Fruit fly (Drosophila melanogaster) ovary, adult (tissue): ENCODE measurements around the gene ND-B14.5A.
A peak's percentile ranks its signal among the peaks of the same experiment; 100 is the strongest.

Source experiments
- CG17801 ChIP-seq: fragments of 200-800 bp; optimal IDR thresholded peaks from 2 replicates; lab custom pipeline; 2019; ENCODE audit warnings: missing biosample characterization, mild to moderate bottlenecking, missing genetic modification characterization, moderate library complexity; ENCODE audit not compliant: partially characterized antibody

Gene ND-B14.5A

DNA sequence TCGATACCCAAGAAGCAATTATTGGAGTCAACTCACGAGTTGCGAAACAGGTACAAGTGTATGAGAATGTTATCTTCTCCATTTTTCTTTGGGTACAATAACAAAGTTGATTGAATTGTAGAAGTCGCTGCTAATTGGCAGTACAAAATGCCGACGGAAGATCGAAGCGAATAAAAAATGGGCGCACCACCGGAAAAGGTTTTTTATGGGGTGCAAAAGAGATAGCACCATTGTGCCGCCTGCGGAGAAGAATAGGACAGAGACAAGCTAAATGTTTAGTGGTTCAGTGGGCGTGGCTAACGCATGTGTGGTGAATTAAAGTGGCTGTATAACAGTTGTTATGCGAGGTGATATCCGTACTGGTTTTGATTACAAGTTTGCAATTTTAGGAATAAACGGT is 31.8 kb upstream of the ND-B14.5A start:
- TF ChIP-seq CG17801 (GFP tag; lab: Kevin White, UChicago) = no peak

DNA sequence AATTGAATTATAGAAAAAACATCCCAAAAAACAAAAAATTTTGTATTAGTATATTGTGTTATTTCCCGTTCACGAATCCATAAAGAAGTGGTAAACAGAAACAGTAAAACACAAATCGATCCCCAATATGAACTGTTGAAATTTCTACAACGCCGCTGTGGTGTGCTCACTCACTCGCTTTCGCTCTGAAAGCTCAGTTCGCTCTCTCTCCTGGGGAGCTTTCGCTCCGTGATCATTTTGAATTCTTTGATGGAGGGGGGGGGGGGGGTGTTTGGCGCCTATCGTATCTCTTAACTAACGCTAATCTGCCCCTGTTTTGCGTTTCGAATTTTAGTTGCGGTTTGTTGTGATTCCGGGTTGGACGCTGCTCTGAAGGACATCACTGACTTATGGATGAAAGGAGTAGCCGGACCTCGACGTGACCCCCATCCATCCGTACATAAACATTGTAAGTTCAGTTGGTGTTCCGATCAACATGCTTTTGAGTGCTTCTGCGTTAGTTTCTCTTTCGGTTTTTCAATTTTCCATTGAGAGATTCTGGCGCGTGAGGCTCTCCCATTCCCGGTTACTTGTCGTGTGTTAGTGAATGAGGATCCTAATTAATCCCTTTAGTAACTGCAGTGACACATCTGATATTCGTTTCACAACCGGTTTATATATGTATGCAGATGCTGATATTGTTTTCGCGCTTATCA is 31.0 kb upstream of the ND-B14.5A start, which contains the start of gene D2hgdh:
D2hgdh (plus strand) TSS at position 331 of the 695 bp plus-strand sequence.
- peak; percentile 2 for TF ChIP-seq CG17801 (GFP tag; lab: Kevin White, UChicago)

DNA sequence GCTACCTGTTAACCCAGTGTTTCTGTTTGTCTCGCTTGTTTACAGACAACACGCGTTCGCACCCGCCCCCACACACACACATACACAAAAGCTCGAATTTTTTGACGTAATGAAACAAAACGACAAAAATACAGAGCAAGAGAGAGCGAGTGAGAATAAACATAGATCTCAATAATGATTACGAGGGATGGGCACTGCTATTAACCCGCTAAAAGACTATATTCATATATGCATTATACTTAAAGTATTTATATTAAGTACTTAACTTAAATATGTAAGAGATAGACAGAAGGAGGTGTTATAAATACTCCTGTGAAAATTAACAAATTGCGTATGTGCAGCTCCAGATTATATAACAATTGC is 30.5 kb upstream of the ND-B14.5A start:
- peak; percentile 53 for TF ChIP-seq CG17801 (GFP tag; lab: Kevin White, UChicago)

DNA sequence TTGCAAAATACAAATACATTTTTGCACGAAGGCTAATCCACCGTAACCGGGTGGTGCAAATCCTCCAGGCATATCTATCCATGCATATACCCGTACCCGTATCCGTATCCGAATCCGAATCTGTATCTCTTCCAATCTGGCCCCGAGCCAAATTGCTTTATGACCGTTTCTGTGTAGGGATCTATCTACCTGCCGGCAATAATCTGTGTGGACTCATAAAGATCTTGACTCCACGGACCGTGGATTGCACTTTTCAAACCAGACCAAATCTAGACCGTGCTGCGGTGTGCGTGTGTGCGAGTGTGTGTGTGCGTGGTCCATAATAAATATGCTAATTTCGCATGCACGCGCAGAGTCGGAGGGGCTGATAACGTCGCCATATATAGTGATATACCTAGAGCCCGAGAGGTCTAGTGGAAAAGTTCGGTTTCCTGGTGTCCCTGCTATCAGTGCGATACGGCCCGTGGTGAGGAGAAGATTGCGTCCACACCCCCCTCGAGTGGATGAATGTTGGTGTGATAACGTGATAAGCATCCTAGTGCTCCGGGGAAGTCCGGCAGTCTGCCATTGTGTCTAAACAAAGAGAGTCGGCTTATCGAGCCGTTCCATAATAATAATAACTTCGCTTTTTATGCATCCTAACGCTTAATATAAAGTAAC is 29.9 kb upstream of the ND-B14.5A start:
- no peak for TF ChIP-seq CG17801 (GFP tag; lab: Kevin White, UChicago)

DNA sequence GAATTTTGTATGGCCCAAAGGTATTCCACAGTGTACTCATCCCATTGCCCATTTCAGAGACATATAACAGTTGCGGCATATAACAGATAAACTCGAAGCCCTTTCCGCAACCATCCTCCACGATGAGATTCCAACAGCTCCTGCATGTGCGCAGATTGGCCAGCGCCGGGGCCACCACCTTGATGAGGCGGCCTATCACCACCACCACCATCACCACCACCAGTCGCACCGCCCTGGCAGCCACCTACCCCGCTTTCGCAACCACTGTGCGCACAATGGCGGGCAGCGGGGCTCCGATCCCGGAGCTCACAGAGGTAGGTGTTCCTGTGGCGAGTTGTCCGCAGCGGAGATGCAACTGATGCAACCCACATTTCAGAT is 29.4 kb upstream of the ND-B14.5A start:
- TF ChIP-seq CG17801 (GFP tag; lab: Kevin White, UChicago) = no peak

DNA sequence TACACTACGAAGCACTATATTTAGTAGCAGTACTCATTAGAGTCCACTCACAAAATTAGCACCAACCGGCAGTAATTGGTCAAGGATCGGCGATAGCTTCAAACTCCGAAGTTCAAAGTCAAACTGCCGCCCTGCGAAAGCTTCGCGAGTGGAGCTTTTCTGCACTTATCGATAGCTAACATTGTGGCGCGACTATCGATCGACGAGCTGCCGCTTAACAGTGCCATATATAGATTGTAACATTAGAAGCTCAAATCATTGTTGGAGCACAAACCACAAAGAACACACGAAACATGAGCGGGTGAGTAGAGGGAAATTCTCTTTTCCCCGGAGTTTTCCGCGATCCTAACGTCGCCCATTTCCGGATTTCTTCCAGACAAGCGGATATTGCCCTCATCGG is 27.2 kb upstream of the ND-B14.5A start, which contains the start of gene Pgd:
Pgd (plus strand) TSS at position 23 of the 400 bp plus-strand sequence.
- peak; percentile 73 for TF ChIP-seq CG17801 (GFP tag; lab: Kevin White, UChicago)

DNA sequence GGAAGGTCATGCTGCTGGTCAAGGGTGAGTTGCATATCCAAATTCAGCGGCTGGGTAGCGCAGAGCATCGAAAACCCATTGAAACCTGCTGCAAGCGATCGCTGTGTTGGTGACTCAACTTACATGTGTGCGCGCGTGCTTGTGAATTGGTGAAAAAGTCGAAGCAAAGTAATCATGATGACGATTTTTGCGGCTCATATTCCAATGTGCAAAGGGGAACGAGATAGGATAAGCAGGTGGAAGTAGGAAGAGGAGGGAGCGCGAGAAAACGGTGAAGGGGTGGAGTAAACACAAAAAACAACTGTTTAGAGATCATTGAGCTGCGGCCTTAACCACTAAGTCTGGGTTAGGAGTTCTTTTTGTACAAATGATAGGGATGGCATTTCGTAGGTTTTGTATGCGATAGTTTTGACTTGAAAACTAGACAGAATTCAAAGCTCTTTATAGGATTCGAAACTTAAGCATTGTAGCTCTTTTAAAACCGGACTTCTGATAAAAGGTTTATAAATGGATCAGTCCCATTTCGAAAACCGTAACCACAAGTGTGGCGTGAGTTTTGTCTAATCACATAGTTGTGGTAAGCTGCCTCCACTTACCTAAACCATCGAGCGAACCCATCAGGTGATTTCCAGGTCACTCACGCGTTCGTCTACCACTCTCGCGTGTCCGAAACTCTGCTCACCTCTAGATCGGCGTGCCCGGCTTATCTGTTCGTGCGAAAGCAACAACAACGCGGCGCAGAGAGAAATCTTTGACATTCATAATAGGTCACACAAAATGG is 26.4 kb upstream of the ND-B14.5A start:
- peak; percentile 80 for TF ChIP-seq CG17801 (GFP tag; lab: Kevin White, UChicago)

DNA sequence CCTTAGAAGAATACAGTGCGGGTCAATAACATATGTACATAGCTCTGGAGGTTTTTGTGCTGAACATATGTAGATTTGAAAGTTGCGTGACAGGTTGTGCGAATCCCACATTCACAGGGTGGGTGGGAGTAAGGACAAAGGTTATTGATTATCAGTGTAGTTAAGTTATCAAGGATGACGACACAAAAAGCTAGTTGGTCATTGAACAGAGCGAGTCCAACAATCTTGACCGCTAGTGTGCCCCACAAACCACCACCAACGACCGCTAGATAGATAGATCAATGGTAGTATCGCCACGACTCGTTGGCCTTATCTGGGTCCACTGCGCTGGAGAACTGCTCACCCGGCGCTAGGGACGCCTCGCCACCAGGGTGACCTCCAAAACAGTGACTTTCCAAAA is 25.8 kb upstream of the ND-B14.5A start:
- TF ChIP-seq CG17801 (GFP tag; lab: Kevin White, UChicago) = no peak

DNA sequence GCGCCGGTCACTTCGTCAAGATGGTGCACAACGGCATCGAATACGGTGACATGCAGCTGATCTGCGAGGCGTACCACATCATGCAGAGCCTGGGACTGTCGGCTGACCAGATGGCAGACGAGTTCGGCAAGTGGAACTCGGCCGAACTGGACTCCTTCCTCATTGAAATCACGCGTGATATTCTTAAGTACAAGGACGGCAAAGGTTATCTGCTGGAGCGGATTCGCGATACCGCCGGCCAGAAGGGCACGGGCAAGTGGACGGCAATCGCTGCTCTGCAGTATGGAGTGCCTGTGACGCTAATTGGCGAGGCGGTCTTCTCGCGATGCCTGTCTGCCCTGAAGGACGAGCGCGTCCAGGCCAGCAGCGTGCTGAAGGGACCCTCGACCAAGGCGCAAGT is 24.9 kb upstream of the ND-B14.5A start:
- no peak for TF ChIP-seq CG17801 (GFP tag; lab: Kevin White, UChicago)

DNA sequence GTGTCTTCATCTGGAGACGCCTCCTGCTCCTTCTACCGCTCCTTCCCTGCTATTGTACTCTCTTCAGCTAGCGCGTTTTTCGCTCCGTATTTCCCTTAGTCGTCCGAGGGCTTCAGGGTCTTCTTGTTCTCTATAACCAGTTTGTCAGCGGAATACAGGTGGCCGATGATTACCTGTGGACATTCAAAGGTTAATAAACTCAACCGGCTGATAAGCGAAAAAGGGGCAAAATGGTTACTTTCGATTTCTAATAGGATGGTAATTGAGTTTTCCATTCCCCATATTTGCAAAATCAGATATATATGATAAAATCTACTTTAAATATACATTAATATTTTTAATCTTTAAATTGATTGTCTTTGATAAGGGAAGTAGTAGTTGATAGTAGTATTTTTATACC is 23.7 kb upstream of the ND-B14.5A start:
- TF ChIP-seq CG17801 (GFP tag; lab: Kevin White, UChicago) = no peak

DNA sequence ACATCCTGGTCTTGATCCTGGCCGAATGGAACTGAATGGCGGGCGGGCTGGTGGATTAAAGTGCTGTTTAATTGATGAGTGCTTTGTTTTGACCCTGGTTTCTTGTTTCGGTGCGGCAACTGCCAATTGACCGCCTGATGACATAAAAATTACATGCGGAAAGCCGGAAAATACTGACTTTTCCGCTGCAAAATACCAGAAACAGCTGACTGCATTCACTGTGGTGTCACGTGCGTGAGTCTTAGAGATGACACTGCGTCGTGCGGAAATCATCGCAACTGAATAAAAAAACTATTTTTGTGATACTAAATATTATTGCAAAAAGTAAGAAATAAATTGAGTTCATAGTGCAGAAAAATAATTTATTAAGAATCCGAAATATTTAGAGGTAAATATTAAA is 22.8 kb upstream of the ND-B14.5A start, which contains the start of gene bcn92:
bcn92 (minus strand) TSS at position 170 of the 400 bp plus-strand sequence.
- TF ChIP-seq CG17801 (GFP tag; lab: Kevin White, UChicago) = peak; percentile 41

DNA sequence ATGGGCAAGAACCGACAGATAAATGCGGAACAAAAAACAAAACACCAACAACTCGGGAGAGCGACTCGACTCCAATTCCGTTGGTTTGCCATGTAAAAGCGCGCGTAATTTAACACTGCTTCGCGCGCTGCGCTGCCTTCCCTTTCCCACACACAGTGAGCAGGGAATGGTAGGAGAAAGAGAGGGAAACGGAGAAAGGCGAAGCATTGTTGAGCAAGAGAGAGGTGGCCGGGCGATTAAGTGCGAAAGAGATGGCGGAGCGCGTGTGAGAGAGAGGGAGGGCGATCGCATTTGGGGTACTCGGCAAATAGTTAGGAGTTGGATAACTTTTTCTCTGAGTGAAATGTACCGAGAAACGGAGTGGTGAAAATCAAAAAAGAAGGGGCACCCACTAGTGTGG is 16.5 kb upstream of the ND-B14.5A start:
- peak; percentile 38 for TF ChIP-seq CG17801 (GFP tag; lab: Kevin White, UChicago)

DNA sequence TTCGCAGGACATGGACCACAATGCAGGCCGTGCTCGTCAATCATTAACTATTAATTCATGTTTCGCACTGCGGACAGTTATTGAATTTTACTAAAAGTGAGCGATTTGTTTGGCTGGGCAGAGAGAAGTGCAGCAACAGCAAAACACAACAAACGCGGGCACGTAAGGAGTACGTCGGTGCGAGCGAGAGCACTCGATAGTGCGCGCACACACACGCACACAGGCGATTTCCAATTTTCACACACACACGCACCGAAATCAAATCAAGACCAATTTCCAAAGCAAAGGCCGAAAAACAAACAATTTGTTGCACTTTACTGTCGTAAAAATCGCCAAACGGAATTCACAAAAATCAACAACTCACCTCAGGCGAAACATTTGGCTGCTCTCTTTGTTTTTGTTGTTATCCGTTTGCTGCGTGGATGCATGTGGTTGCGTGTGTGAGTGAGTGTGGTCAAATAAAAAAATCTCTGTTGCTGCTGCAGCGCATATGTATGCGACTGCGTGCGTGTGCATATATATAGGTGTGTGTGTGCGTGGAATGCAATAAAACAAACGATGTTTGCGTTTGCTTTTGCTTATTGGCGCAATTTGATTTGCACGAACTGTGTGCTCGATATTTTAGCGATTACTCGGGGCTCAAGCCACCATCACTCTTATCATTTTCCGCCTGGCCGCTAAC is 14.3 kb upstream of the ND-B14.5A start:
- no peak for TF ChIP-seq CG17801 (GFP tag; lab: Kevin White, UChicago)

DNA sequence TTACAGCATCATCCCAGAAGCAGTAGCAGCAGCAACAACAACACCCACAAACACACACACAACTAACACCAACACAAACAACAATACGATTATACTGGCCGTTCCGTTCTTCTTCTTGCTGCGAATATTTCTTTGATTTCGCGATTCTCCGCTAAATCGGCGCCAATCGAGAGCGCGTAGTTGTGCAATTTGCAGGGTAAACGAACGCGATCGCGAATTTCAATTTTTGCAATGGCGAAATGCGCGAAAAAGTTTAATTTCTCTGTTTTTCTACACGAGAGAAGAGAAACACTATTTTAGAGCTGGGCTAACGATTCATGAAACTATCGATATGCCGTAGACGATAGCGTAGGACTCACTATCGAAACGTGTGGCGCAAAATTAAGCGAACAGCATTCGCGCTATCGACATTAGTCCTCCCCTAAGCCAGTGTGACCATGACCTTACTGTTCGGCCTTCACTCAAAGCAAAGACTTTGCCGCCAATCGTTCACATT is 13.6 kb upstream of the ND-B14.5A start, which contains the start of gene wapl:
wapl (minus strand) TSS at position 316 of the 496 bp plus-strand sequence.
- peak; percentile 52 for TF ChIP-seq CG17801 (GFP tag; lab: Kevin White, UChicago)
